Worm (Caenorhabditis elegans) whole organism, young adult: ENCODE results near the gene F22F4.9.
A peak's percentile ranks its signal among the peaks of the same experiment; 100 is the strongest.

ENCODE experiments used
- F10E7.11 ChIP-seq: sonication (generic microtip); optimal IDR thresholded peaks from 2 replicates; lab custom pipeline; 2017; ENCODE audit warnings: mild to moderate bottlenecking, missing genetic modification characterization, moderate library complexity, missing compliant biosample characterization
- F22D6.2 ChIP-seq: sonication (generic microtip); optimal IDR thresholded peaks from 2 replicates; lab custom pipeline; 2016; ENCODE audit warnings: mild to moderate bottlenecking, missing genetic modification characterization, missing compliant biosample characterization
- F23B12.7 ChIP-seq: sonication (generic microtip); optimal IDR thresholded peaks from 2 replicates; lab custom pipeline; 2017; ENCODE audit warnings: missing genetic modification characterization, mild to moderate bottlenecking, missing compliant biosample characterization, antibody characterized with exemption, moderate library complexity; ENCODE audit not compliant: insufficient read depth
- F33H1.4 ChIP-seq: fragments of 200-800 bp; sonication (Bioruptor generic); IDR thresholded peaks from 2 replicates; pipeline ENCODE4 v1.3.6; 2022; ENCODE audit warnings: missing genetic modification reagents, missing genetic modification characterization, missing compliant biosample characterization
- F57A8.1 ChIP-seq: fragments of 200-800 bp; sonication (Bioruptor generic); optimal IDR thresholded peaks from 2 replicates; lab custom pipeline; 2018; ENCODE audit warnings: mild to moderate bottlenecking, missing genetic modification characterization, moderate library complexity, missing compliant biosample characterization
- K12H6.12 ChIP-seq: fragments of 200-800 bp; sonication (Bioruptor generic); optimal IDR thresholded peaks from 2 replicates; lab custom pipeline; 2018; ENCODE audit warnings: mild to moderate bottlenecking, missing genetic modification characterization, missing compliant biosample characterization
- T07F8.4 ChIP-seq: sonication (generic microtip); optimal IDR thresholded peaks from 2 replicates; lab custom pipeline; 2016; ENCODE audit warnings: mild to moderate bottlenecking, missing genetic modification characterization, moderate library complexity, missing compliant biosample characterization
- Y56A3A.18 ChIP-seq: fragments of 200-800 bp; sonication (Bioruptor generic); IDR thresholded peaks from 2 replicates; pipeline ENCODE4 v1.3.6; 2022; ENCODE audit warnings: missing genetic modification reagents, missing genetic modification characterization, missing compliant biosample characterization
- Y79H2A.3 ChIP-seq: fragments of 200-800 bp; sonication (Bioruptor generic); conservative IDR thresholded peaks from 2 replicates; pipeline ENCODE4 v1.3.6; 2022; ENCODE audit warnings: missing genetic modification reagents, missing genetic modification characterization, missing compliant biosample characterization
- Y95B8A.8 ChIP-seq: fragments of 200-800 bp; sonication (Bioruptor generic); IDR thresholded peaks from 2 replicates; pipeline ENCODE4 v1.3.6; 2022; ENCODE audit warnings: missing genetic modification reagents, missing genetic modification characterization, missing compliant biosample characterization
- ZK185.1 ChIP-seq: sonication (generic microtip); optimal IDR thresholded peaks from 2 replicates; lab custom pipeline; 2016; ENCODE audit warnings: mild to moderate bottlenecking, missing genetic modification characterization, missing compliant biosample characterization; ENCODE audit not compliant: poor library complexity, severe bottlenecking
- akir-1 ChIP-seq: fragments of 200-800 bp; sonication (Bioruptor generic); optimal IDR thresholded peaks from 2 replicates; lab custom pipeline; 2018; ENCODE audit warnings: mild to moderate bottlenecking, missing genetic modification characterization, moderate library complexity, missing compliant biosample characterization
- athp-1 ChIP-seq: sonication (generic microtip); optimal IDR thresholded peaks from 2 replicates; lab custom pipeline; 2017; ENCODE audit warnings: mild to moderate bottlenecking, missing genetic modification characterization, missing compliant biosample characterization
- attf-5 ChIP-seq: fragments of 200-800 bp; sonication (Bioruptor generic); optimal IDR thresholded peaks from 2 replicates; lab custom pipeline; 2018; ENCODE audit warnings: mild to moderate bottlenecking, missing genetic modification characterization, missing compliant biosample characterization
- bed-1 ChIP-seq: fragments of 200-800 bp; sonication (Bioruptor generic); IDR thresholded peaks from 2 replicates; pipeline ENCODE4 v1.3.6; 2022; ENCODE audit warnings: missing genetic modification reagents, missing genetic modification characterization, missing compliant biosample characterization
- ceh-79 ChIP-seq: sonication (generic microtip); optimal IDR thresholded peaks from 2 replicates; lab custom pipeline; 2017; ENCODE audit warnings: mild to moderate bottlenecking, missing genetic modification characterization, missing compliant biosample characterization
- egl-44 ChIP-seq: fragments of 200-800 bp; sonication (Bioruptor generic); IDR thresholded peaks from 2 replicates; pipeline ENCODE4 v1.3.6; 2022; ENCODE audit warnings: missing genetic modification reagents, missing genetic modification characterization, missing compliant biosample characterization
- egrh-3 ChIP-seq: fragments of 200-800 bp; sonication (Bioruptor generic); IDR thresholded peaks from 2 replicates; pipeline ENCODE4 v1.3.6; 2022; ENCODE audit warnings: missing genetic modification reagents, missing genetic modification characterization, missing compliant biosample characterization
- ekl-4 ChIP-seq: fragments of 200-800 bp; sonication (Bioruptor generic); IDR thresholded peaks from 2 replicates; pipeline ENCODE4 v1.3.6; 2022; ENCODE audit warnings: missing genetic modification reagents, missing genetic modification characterization, missing compliant biosample characterization
- hmg-20 ChIP-seq: fragments of 200-800 bp; sonication (Bioruptor generic); IDR thresholded peaks from 2 replicates; pipeline ENCODE4 v1.3.6; 2022; ENCODE audit warnings: missing genetic modification reagents, missing genetic modification characterization, missing compliant biosample characterization
- let-607 ChIP-seq, 2 experiments: fragments of 200-800 bp in 1 of 2; sonication (Bioruptor generic) in 1 of 2; sonication (generic microtip) in 1 of 2; optimal IDR thresholded peaks; 2 replicates each; lab custom pipeline; 2016 to 2018; ENCODE audit warnings: mild to moderate bottlenecking in 2 of 2, missing compliant biosample characterization in 2 of 2, missing genetic modification characterization in 2 of 2, moderate library complexity in 2 of 2, missing genotype in 1 of 2
- lin-54 ChIP-seq: fragments of 200-800 bp; sonication (Bioruptor generic); optimal IDR thresholded peaks from 2 replicates; lab custom pipeline; 2018; ENCODE audit warnings: mild to moderate bottlenecking, missing genetic modification characterization, missing compliant biosample characterization
- lsy-27 ChIP-seq: sonication (generic microtip); optimal IDR thresholded peaks from 2 replicates; lab custom pipeline; 2017; ENCODE audit warnings: missing genetic modification characterization, mild to moderate bottlenecking, missing compliant biosample characterization, antibody characterized with exemption, missing genotype, borderline replicate concordance; ENCODE audit not compliant: insufficient read depth
- madf-3 ChIP-seq: fragments of 200-800 bp; sonication (Bioruptor generic); IDR thresholded peaks from 2 replicates; pipeline ENCODE4 v1.3.6; 2022; ENCODE audit warnings: missing genetic modification reagents, missing genetic modification characterization, missing compliant biosample characterization
- mcd-1 ChIP-seq: fragments of 200-800 bp; sonication (Bioruptor generic); IDR thresholded peaks from 2 replicates; pipeline ENCODE4 v1.3.6; 2022; ENCODE audit warnings: missing genetic modification reagents, missing genetic modification characterization, missing compliant biosample characterization
- nfya-2 ChIP-seq: fragments of 200-800 bp; sonication (Bioruptor generic); IDR thresholded peaks from 2 replicates; pipeline ENCODE4 v1.3.6; 2022; ENCODE audit warnings: missing genetic modification reagents, missing genetic modification characterization, missing compliant biosample characterization
- nfyb-1 ChIP-seq: fragments of 200-800 bp; sonication (Bioruptor generic); IDR thresholded peaks from 2 replicates; pipeline ENCODE4 v1.3.6; 2022; ENCODE audit warnings: missing genetic modification reagents, missing genetic modification characterization, missing compliant biosample characterization
- nhr-120 ChIP-seq: fragments of 200-800 bp; sonication (Bioruptor generic); IDR thresholded peaks from 2 replicates; pipeline ENCODE4 v1.3.6; 2022; ENCODE audit warnings: missing genetic modification characterization, missing compliant biosample characterization
- nhr-80 ChIP-seq: sonication (generic microtip); optimal IDR thresholded peaks from 2 replicates; lab custom pipeline; 2016; ENCODE audit warnings: missing genetic modification characterization, missing compliant biosample characterization
- pha-4 ChIP-seq: fragments of 150-350 bp; sonication (generic microtip); optimal IDR thresholded peaks from 2 replicates; lab custom pipeline; 2014; ENCODE audit warnings: missing biosample characterization, missing genetic modification reagents, missing genetic modification characterization
- snpc-4 ChIP-seq, 5 experiments: fragments of 150-350 bp in 1 of 5; sonication (generic microtip) in 4 of 5; optimal IDR thresholded peaks; 2 replicates each; lab custom pipeline; 2014 to 2018; ENCODE audit warnings: missing genetic modification characterization in 5 of 5, missing biosample characterization in 3 of 5, antibody characterized with exemption in 2 of 5, mild to moderate bottlenecking in 2 of 5, missing compliant biosample characterization in 2 of 5, missing genotype in 2 of 5, moderate library complexity in 2 of 5, missing genetic modification reagents in 1 of 5
- zfh-2 ChIP-seq: fragments of 200-800 bp; sonication (Bioruptor generic); conservative IDR thresholded peaks from 2 replicates; pipeline ENCODE4 v1.3.6; 2022; ENCODE audit warnings: missing genetic modification reagents, missing genetic modification characterization, missing compliant biosample characterization
- ztf-3 ChIP-seq: fragments of 200-800 bp; sonication (Bioruptor generic); optimal IDR thresholded peaks from 2 replicates; lab custom pipeline; 2018; ENCODE audit warnings: mild to moderate bottlenecking, missing genetic modification characterization, missing compliant biosample characterization

The F22F4.9 gene

DNA sequence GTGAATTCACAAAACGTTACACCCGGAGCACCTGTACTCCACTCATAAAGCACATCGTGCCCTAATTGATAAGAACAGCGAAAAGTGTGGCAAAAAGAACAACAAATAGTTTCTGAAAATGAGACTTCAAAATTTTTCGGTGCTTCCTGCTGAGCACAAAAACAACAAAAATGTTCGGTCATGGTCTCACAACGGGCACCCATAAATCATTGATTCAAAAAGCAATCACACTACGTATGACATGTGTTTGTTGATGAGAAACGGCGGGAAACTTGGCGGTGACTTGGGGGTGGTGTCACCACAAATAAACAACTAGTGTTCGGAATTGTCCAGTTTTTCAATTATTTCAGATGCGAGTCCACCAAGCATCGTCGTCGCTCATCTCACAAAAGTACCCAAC lies 38.4 kb downstream of the F22F4.9 start (continued):
- TF ChIP-seq lsy-27, result no peak
- no peak for TF ChIP-seq Y79H2A.3 (GFP tag; lab: Robert Waterston, UW)

DNA sequence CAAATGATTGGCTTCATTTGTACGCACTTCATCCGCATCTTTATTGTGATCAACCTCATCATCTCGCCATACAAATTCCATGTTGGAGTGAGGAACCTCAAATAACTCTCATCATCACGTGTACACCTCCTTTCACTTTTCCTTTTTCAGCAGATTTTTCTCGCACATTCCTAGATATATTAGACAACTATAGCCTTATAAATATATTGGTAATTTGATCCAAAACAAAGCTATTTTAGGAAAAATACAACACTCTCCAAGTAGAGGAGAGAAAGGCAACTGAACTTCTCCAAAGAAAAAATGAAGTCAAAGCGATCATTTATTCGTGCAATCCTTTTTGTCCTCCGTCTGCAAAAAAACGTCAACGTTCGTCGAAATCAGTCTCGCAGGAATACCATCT lies 40.5 kb downstream of the F22F4.9 start, which contains the start of gene R07E4.1:
TSS of gene R07E4.1 (plus strand) at position 301 of the 400 bp plus-strand sequence.
- TF ChIP-seq bed-1 (GFP tag; lab: Robert Waterston, UW), result no peak
- TF ChIP-seq hmg-20 (GFP tag; lab: Robert Waterston, UW), result no peak
- no peak for TF ChIP-seq F10E7.11 (tag; lab: Kevin White, UChicago)
- no peak for TF ChIP-seq madf-3 (GFP tag; lab: Robert Waterston, UW)
- TF ChIP-seq F57A8.1, result no peak
- no peak for TF ChIP-seq K12H6.12
- TF ChIP-seq Y56A3A.18 (GFP tag; lab: Robert Waterston, UW), result no peak
- TF ChIP-seq ekl-4 (GFP tag; lab: Robert Waterston, UW), result no peak
- no peak for TF ChIP-seq T07F8.4 (tag; lab: Kevin White, UChicago)
- no peak for TF ChIP-seq ztf-3 (GFP tag; lab: Kevin White, UChicago)
- no peak for TF ChIP-seq snpc-4 (GFP tag; optimal IDR thresholded peaks at IDR 0.05; lab: Kevin White, UChicago)
- no peak for TF ChIP-seq snpc-4 (tag; optimal IDR thresholded peaks at IDR 0.05; lab: Kevin White, UChicago)
- no peak for TF ChIP-seq lsy-27
- no peak for TF ChIP-seq let-607 (tag; optimal IDR thresholded peaks at IDR 0.05; lab: Kevin White, UChicago)
- no peak for TF ChIP-seq Y95B8A.8 (GFP tag; lab: Robert Waterston, UW)

DNA sequence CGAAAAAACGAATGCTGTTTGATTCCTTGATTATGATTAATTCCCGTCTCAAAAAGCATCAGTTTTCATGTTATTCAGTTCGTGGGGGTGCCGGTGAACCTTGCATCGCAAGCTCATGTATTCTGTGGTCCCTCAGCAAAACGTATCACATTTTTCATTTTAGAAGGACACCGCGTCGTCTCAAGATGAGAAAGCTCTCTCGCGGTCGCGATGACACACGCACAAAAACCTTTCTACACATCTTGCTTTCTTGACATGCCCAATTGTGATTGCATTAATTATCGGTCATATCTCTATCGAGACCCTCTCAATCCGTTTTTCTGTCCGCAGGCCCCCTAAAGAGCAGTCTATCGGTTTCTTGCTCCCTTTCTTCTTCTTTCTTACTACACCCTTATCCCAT lies 43.2 kb downstream of the F22F4.9 start:
- TF ChIP-seq ceh-79, result no peak
- no peak for TF ChIP-seq F22D6.2 (tag; lab: Kevin White, UChicago)
- TF ChIP-seq K12H6.12, result no peak
- no peak for TF ChIP-seq akir-1 (GFP tag; lab: Kevin White, UChicago)
- no peak for TF ChIP-seq nfyb-1 (GFP tag; lab: Robert Waterston, UW)
- no peak for TF ChIP-seq nfya-2 (GFP tag; lab: Robert Waterston, UW)

DNA sequence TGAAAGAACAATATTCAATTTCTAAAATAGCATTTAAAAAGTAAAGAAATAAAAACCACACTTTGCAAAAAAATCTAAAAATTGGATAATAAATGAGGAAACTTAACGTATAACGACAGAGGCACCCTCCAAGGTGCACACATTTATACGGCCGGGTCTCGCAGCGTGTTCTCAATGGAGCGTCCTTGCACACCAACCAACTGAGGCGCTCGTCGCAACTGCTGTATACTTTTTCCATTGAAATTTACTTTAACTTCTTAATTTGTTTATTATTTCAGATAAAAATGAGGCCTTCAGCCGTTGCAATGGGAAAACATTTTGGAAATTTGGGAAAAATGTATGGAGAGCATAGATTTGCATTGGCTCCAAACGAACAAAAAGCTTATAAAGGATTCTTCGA lies 46.1 kb downstream of the F22F4.9 start, which contains the start of the genes R07E4.5 and R07E4.3:
TSS of gene R07E4.5 (minus strand) at position 1 of the 400 bp plus-strand sequence.
TSS of gene R07E4.3 (plus strand) at position 285 of the 400 bp plus-strand sequence.
- peak; percentile 1 for TF ChIP-seq F23B12.7 (tag; lab: Kevin White, UChicago)
- TF ChIP-seq pha-4 (tag; lab: Kevin White, UChicago), result peak; percentile 31
- peak; percentile 93 for TF ChIP-seq mcd-1 (GFP tag; lab: Robert Waterston, UW)
- peak; percentile 72 for TF ChIP-seq F33H1.4 (GFP tag; lab: Robert Waterston, UW)
- peak; percentile 38 for TF ChIP-seq nhr-80 (tag; lab: Kevin White, UChicago)
- TF ChIP-seq ZK185.1, result peak; percentile 26
- TF ChIP-seq nhr-120, result no peak
- no peak for TF ChIP-seq athp-1
- TF ChIP-seq attf-5 (GFP tag; lab: Kevin White, UChicago), result peak; percentile 31

DNA sequence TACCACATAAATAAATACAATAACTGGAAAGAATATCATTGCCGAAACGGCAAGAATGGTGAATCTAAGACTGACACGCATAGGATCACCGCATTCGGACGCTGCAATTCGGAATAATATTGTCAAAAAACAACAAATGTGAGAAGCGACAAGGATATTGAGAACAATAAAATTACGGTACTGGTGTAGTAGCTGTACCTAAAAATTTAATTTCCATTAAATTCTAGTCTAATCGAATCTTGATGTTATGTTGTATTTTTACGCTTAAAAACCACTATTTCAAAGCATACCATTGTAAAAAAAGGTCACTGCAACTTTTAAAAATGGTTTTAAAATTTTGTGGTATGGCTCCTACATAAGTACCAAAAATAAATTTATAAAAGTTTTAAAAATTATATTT lies 50.5 kb downstream of the F22F4.9 start, which contains the start of gene mig-23:
TSS of gene mig-23 (minus strand) at position 101 of the 400 bp plus-strand sequence.
- no peak for TF ChIP-seq nhr-120
- no peak for TF ChIP-seq zfh-2 (GFP tag; lab: Robert Waterston, UW)
- no peak for TF ChIP-seq Y79H2A.3 (GFP tag; lab: Robert Waterston, UW)
- TF ChIP-seq lin-54 (GFP tag; lab: Kevin White, UChicago), result no peak
- no peak for TF ChIP-seq egl-44 (GFP tag; lab: Robert Waterston, UW)
- no peak for TF ChIP-seq egrh-3
